Fruit fly (Drosophila melanogaster) whole organism, embryonic: ENCODE results near the gene blanks.
A peak's percentile ranks its signal among the peaks of the same experiment; 100 is the strongest.

Source experiments
- Aef1 ChIP-seq: fragments of 200-800 bp; sonication (Bioruptor generic); IDR thresholded peaks from 3 replicates; pipeline ENCODE4 v1.3.6; 2022; ENCODE audit warnings: missing biosample characterization, missing genetic modification characterization
- Asciz ChIP-seq: fragments of 200-800 bp; sonication (Bioruptor generic); optimal IDR thresholded peaks from 2 replicates; lab custom pipeline; 2017; ENCODE audit warnings: missing biosample characterization, mild to moderate bottlenecking, missing genetic modification characterization, missing genetic modification reagents
- Awh ChIP-seq: fragments of 200-800 bp; sonication (Bioruptor generic); IDR thresholded peaks from 2 replicates; pipeline ENCODE4, ENCODE4 v1.3.6; 2022; ENCODE audit warnings: missing biosample characterization, missing genetic modification characterization
- Bteb2 ChIP-seq: fragments of 200-800 bp; sonication (Bioruptor generic); optimal IDR thresholded peaks from 2 replicates; lab custom pipeline; 2016; ENCODE audit warnings: missing biosample characterization, missing genetic modification characterization
- CG1024 ChIP-seq: fragments of 200-800 bp; sonication (Bioruptor generic); IDR thresholded peaks from 2 replicates; pipeline ENCODE4 v1.3.6; 2022; ENCODE audit warnings: missing biosample characterization, missing genetic modification characterization
- CG10321 ChIP-seq: fragments of 200-800 bp; sonication (Bioruptor generic); IDR thresholded peaks from 2 replicates; pipeline ENCODE4 v1.3.6; 2022; ENCODE audit warnings: missing biosample characterization, missing genetic modification characterization
- CG11504 ChIP-seq: fragments of 200-800 bp; sonication (Bioruptor generic); optimal IDR thresholded peaks from 3 replicates; lab custom pipeline; 2019; ENCODE audit warnings: missing biosample characterization, mild to moderate bottlenecking, missing genetic modification characterization, moderate library complexity
- CG11723 ChIP-seq: fragments of 200-800 bp; sonication (Bioruptor generic); optimal IDR thresholded peaks from 2 replicates; lab custom pipeline; 2017; ENCODE audit warnings: missing biosample characterization, mild to moderate bottlenecking, missing genetic modification characterization
- CG12299 ChIP-seq: fragments of 200-800 bp; sonication (Bioruptor generic); optimal IDR thresholded peaks from 2 replicates; lab custom pipeline; 2018; ENCODE audit warnings: missing biosample characterization, mild to moderate bottlenecking, missing genetic modification characterization
- CG14441 ChIP-seq: fragments of 200-800 bp; sonication (Bioruptor generic); IDR thresholded peaks from 2 replicates; pipeline ENCODE4 v1.3.6; 2022; ENCODE audit warnings: missing biosample characterization, missing genetic modification characterization
- CG14710 ChIP-seq: fragments of 200-800 bp; sonication (Bioruptor generic); optimal IDR thresholded peaks from 3 replicates; lab custom pipeline; 2019; ENCODE audit warnings: missing biosample characterization, mild to moderate bottlenecking, missing genetic modification characterization, moderate library complexity
- CG14965 ChIP-seq: fragments of 200-800 bp; sonication (Bioruptor generic); optimal IDR thresholded peaks from 2 replicates; lab custom pipeline; 2016; ENCODE audit warnings: missing biosample characterization, missing genetic modification characterization, borderline replicate concordance
- CG1603 ChIP-seq: fragments of 200-800 bp; sonication (Bioruptor generic); optimal IDR thresholded peaks from 2 replicates; lab custom pipeline; 2019; ENCODE audit warnings: missing biosample characterization, mild to moderate bottlenecking, missing genetic modification characterization, moderate library complexity
- CG17385 ChIP-seq: fragments of 200-800 bp; sonication (Bioruptor generic); optimal IDR thresholded peaks from 3 replicates; lab custom pipeline; 2018; ENCODE audit warnings: missing biosample characterization, mild to moderate bottlenecking, missing genetic modification characterization
- CG18599 ChIP-seq: fragments of 200-800 bp; sonication (Bioruptor generic); optimal IDR thresholded peaks from 3 replicates; lab custom pipeline; 2017; ENCODE audit warnings: missing biosample characterization, missing genetic modification characterization, mild to moderate bottlenecking, moderate library complexity, missing genetic modification reagents
- CG34376 ChIP-seq: fragments of 200-800 bp; sonication (Bioruptor generic); optimal IDR thresholded peaks from 2 replicates; lab custom pipeline; 2018; ENCODE audit warnings: missing biosample characterization, mild to moderate bottlenecking, missing genetic modification characterization
- CG4282 ChIP-seq: fragments of 200-800 bp; sonication (Bioruptor generic); optimal IDR thresholded peaks from 2 replicates; lab custom pipeline; 2016; ENCODE audit warnings: missing biosample characterization, missing genetic modification characterization
- CG4328 ChIP-seq: fragments of 200-800 bp; sonication (Bioruptor generic); optimal IDR thresholded peaks from 3 replicates; lab custom pipeline; 2017; ENCODE audit warnings: missing biosample characterization, missing genetic modification reagents, missing genetic modification characterization
- CG6654 ChIP-seq: fragments of 200-800 bp; sonication (Bioruptor generic); optimal IDR thresholded peaks from 2 replicates; lab custom pipeline; 2017; ENCODE audit warnings: missing biosample characterization, mild to moderate bottlenecking, missing genetic modification characterization
- CG8359 ChIP-seq: fragments of 200-800 bp; sonication (Bioruptor generic); optimal IDR thresholded peaks from 2 replicates; lab custom pipeline; 2017; ENCODE audit warnings: missing biosample characterization, mild to moderate bottlenecking, missing genetic modification characterization, borderline replicate concordance
- CG8924 ChIP-seq: fragments of 200-800 bp; optimal IDR thresholded peaks from 3 replicates; lab custom pipeline; 2019; ENCODE audit warnings: missing biosample characterization, mild to moderate bottlenecking, missing genetic modification characterization, moderate library complexity
- CG9727 ChIP-seq: fragments of 200-800 bp; sonication (Bioruptor generic); optimal IDR thresholded peaks from 3 replicates; lab custom pipeline; 2017; ENCODE audit warnings: missing biosample characterization, mild to moderate bottlenecking, missing genetic modification characterization
- CTCF ChIP-seq: fragments of 200-800 bp; sonication (Bioruptor generic); optimal IDR thresholded peaks from 2 replicates; lab custom pipeline; 2017; ENCODE audit warnings: missing biosample characterization, mild to moderate bottlenecking, missing genetic modification characterization, moderate library complexity
- Dip3 ChIP-seq: fragments of 200-800 bp; sonication (Bioruptor generic); optimal IDR thresholded peaks from 3 replicates; lab custom pipeline; 2016; ENCODE audit warnings: missing biosample characterization, missing genetic modification characterization
- HLH3B ChIP-seq: fragments of 200-800 bp; sonication (Bioruptor generic); IDR thresholded peaks from 2 replicates; pipeline ENCODE4 v1.3.6; 2022; ENCODE audit warnings: missing biosample characterization, missing genetic modification characterization
- HmgD ChIP-seq: fragments of 200-800 bp; sonication (Bioruptor generic); optimal IDR thresholded peaks from 3 replicates; lab custom pipeline; 2016; ENCODE audit warnings: missing biosample characterization, missing genetic modification characterization
- HmgZ ChIP-seq: fragments of 200-800 bp; sonication (Bioruptor generic); optimal IDR thresholded peaks from 2 replicates; lab custom pipeline; 2018; ENCODE audit warnings: missing biosample characterization, mild to moderate bottlenecking, missing genetic modification characterization
- Nf-YC ChIP-seq: fragments of 200-800 bp; optimal IDR thresholded peaks from 3 replicates; lab custom pipeline; 2019; ENCODE audit warnings: missing biosample characterization, mild to moderate bottlenecking, missing genetic modification characterization, moderate library complexity
- Sry-β ChIP-seq: fragments of 200-800 bp; sonication (Bioruptor generic); optimal IDR thresholded peaks from 2 replicates; lab custom pipeline; 2018; ENCODE audit warnings: missing biosample characterization, mild to moderate bottlenecking, missing genetic modification characterization, moderate library complexity
- Trl ChIP-seq, 3 experiments: fragments of >200 bp in 2 of 3; fragments of 200-800 bp in 1 of 3; sonication (Bioruptor generic) in 1 of 3; optimal IDR thresholded peaks; 2 replicates in 1 of 3; 3 replicates in 2 of 3; lab custom pipeline; 2016 to 2017; ENCODE audit warnings: missing biosample characterization in 1 of 3, missing genetic modification characterization in 1 of 3
- ara ChIP-seq: fragments of 200-800 bp; sonication (Bioruptor generic); IDR thresholded peaks from 2 replicates; pipeline ENCODE4 v1.3.6; 2022; ENCODE audit warnings: missing biosample characterization, missing genetic modification characterization
- ash1 ChIP-seq: fragments of 200-800 bp; sonication (Bioruptor generic); optimal IDR thresholded peaks from 2 replicates; lab custom pipeline; 2018; ENCODE audit warnings: missing biosample characterization, mild to moderate bottlenecking, missing genetic modification characterization
- btn ChIP-seq: fragments of 200-800 bp; sonication (Bioruptor generic); optimal IDR thresholded peaks from 2 replicates; lab custom pipeline; 2016; ENCODE audit warnings: missing biosample characterization, missing genetic modification characterization
- ci ChIP-seq: fragments of 200-800 bp; sonication (Bioruptor generic); IDR thresholded peaks from 3 replicates; pipeline ENCODE4 v1.3.6; 2022; ENCODE audit warnings: missing biosample characterization, missing genetic modification characterization
- corto ChIP-seq: fragments of 200-800 bp; sonication (Bioruptor generic); optimal IDR thresholded peaks from 2 replicates; lab custom pipeline; 2016; ENCODE audit warnings: missing biosample characterization, mild to moderate bottlenecking, missing genetic modification characterization, moderate library complexity
- cwo ChIP-seq: fragments of 200-800 bp; sonication (Bioruptor generic); optimal IDR thresholded peaks from 3 replicates; lab custom pipeline; 2017; ENCODE audit warnings: missing biosample characterization, missing genetic modification characterization, mild to moderate bottlenecking, moderate library complexity, missing genetic modification reagents
- dati ChIP-seq: fragments of 200-800 bp; sonication (Bioruptor generic); IDR thresholded peaks from 2 replicates; pipeline ENCODE4 v1.3.6; 2022; ENCODE audit warnings: missing biosample characterization, missing genetic modification characterization
- dmrt11E ChIP-seq: fragments of 200-800 bp; sonication (Bioruptor generic); optimal IDR thresholded peaks from 3 replicates; lab custom pipeline; 2018; ENCODE audit warnings: missing biosample characterization, mild to moderate bottlenecking, missing genetic modification characterization, moderate library complexity
- dpn ChIP-seq, 2 experiments: fragments of 200-800 bp; sonication (Bioruptor generic); optimal IDR thresholded peaks; 3 replicates each; lab custom pipeline; 2016; ENCODE audit warnings: missing biosample characterization in 2 of 2, missing genetic modification characterization in 2 of 2
- en ChIP-seq: fragments of 200-800 bp; sonication (Bioruptor generic); optimal IDR thresholded peaks from 2 replicates; lab custom pipeline; 2016; ENCODE audit warnings: missing biosample characterization, missing genetic modification characterization
- eyg ChIP-seq: fragments of 200-800 bp; sonication (Bioruptor generic); optimal IDR thresholded peaks from 3 replicates; lab custom pipeline; 2016; ENCODE audit warnings: missing biosample characterization, missing genetic modification characterization
- ken ChIP-seq: fragments of 200-800 bp; sonication (Bioruptor generic); IDR thresholded peaks from 3 replicates; pipeline ENCODE4 v1.3.6; 2022; ENCODE audit warnings: missing biosample characterization, missing genetic modification characterization
- kni ChIP-seq: fragments of 200-800 bp; sonication (Bioruptor generic); optimal IDR thresholded peaks from 3 replicates; lab custom pipeline; 2017; ENCODE audit warnings: mild to moderate bottlenecking, missing biosample characterization, missing genetic modification reagents, missing genetic modification characterization
- lmd ChIP-seq: fragments of 200-800 bp; sonication (Bioruptor generic); IDR thresholded peaks from 2 replicates; pipeline ENCODE4 v1.3.6; 2022; ENCODE audit warnings: missing biosample characterization, missing genetic modification characterization
- psq ChIP-seq: fragments of 200-800 bp; sonication (Bioruptor generic); optimal IDR thresholded peaks from 2 replicates; lab custom pipeline; 2017; ENCODE audit warnings: missing biosample characterization, missing genetic modification characterization
- row ChIP-seq: fragments of 200-800 bp; sonication (Bioruptor generic); IDR thresholded peaks from 3 replicates; pipeline ENCODE4 v1.3.6; 2022; ENCODE audit warnings: missing biosample characterization, missing genetic modification characterization
- schlank ChIP-seq: fragments of 200-800 bp; sonication (Bioruptor generic); optimal IDR thresholded peaks from 2 replicates; lab custom pipeline; 2018; ENCODE audit warnings: missing biosample characterization, mild to moderate bottlenecking, missing genetic modification characterization
- slp2 ChIP-seq: fragments of 200-800 bp; sonication (Bioruptor generic); optimal IDR thresholded peaks from 2 replicates; lab custom pipeline; 2016; ENCODE audit warnings: missing biosample characterization, missing genetic modification characterization
- ttk ChIP-seq: fragments of 200-800 bp; sonication (Bioruptor generic); IDR thresholded peaks from 2 replicates; pipeline ENCODE4 v2.1.2; 2022; ENCODE audit warnings: missing biosample characterization, missing genetic modification characterization
- usp ChIP-seq: fragments of >200 bp; optimal IDR thresholded peaks from 2 replicates; lab custom pipeline; 2017; ENCODE audit warnings: missing biosample characterization, missing genetic modification characterization
- zen2 ChIP-seq: fragments of 200-800 bp; sonication (Bioruptor generic); IDR thresholded peaks from 3 replicates; pipeline ENCODE4 v1.3.6; 2022; ENCODE audit warnings: missing biosample characterization, missing genetic modification characterization; ENCODE audit not compliant: partially characterized antibody

Gene blanks

dm6 chr3L:5511959-5512358 is 13.2 kb upstream of the blanks start (continued):
- TF ChIP-seq HmgD (GFP tag; lab: Kevin White, UChicago) (peak; percentile 75), CG18599 (peak; percentile 94), dmrt11E (tag; lab: Kevin White, UChicago) (peak; percentile 18), CG14441 (GFP tag; lab: Robert Waterston, UW) (peak; percentile 82), Dip3 (GFP tag; lab: Kevin White, UChicago) (peak; percentile 80), Bteb2 (GFP tag; lab: Kevin White, UChicago) (peak; percentile 91), eyg (GFP tag; lab: Kevin White, UChicago) (peak; percentile 92), CG12299 (tag; lab: Kevin White, UChicago) (peak; percentile 82), Awh (GFP tag; lab: Robert Waterston, UW) (peak; percentile 69), usp (GFP tag; lab: Kevin White, UChicago) (no peak), cwo (peak; percentile 56), Trl (optimal IDR thresholded peaks at IDR 0.05; lab: Kevin White, UChicago) (no peak), Trl (GFP tag; optimal IDR thresholded peaks at IDR 0.05; lab: Kevin White, UChicago) (peak; percentile 90), CG9727 (GFP tag; lab: Kevin White, UChicago) (peak; percentile 76), ash1 (GFP tag; lab: Kevin White, UChicago) (peak; percentile 80), psq (GFP tag; lab: Kevin White, UChicago) (peak; percentile 35), HmgZ (tag; lab: Kevin White, UChicago) (peak; percentile 93), btn (GFP tag; lab: Kevin White, UChicago) (peak; percentile 46), row (GFP tag; lab: Robert Waterston, UW) (peak; percentile 65; the same call in 1 of the 3 replicates), dpn (GFP tag; optimal IDR thresholded peaks at IDR 0.05; lab: Kevin White, UChicago) (peak; percentile 65 to 91), CG4328 (GFP tag; lab: Kevin White, UChicago) (peak; percentile 89), CTCF (GFP tag; lab: Kevin White, UChicago) (peak; percentile 87), CG4282 (GFP tag; lab: Kevin White, UChicago) (peak; percentile 73), CG10321 (GFP tag; lab: Robert Waterston, UW) (peak; percentile 58), dati (GFP tag; lab: Robert Waterston, UW) (peak; percentile 54; the same call in 1 of the 2 replicates), Sry-β (GFP tag; lab: Kevin White, UChicago) (peak; percentile 47), CG8359 (GFP tag; lab: Kevin White, UChicago) (peak; percentile 39), kni (GFP tag; lab: Kevin White, UChicago) (no peak), CG1603 (peak; percentile 96), slp2 (GFP tag; lab: Kevin White, UChicago) (peak; percentile 79), schlank (peak; percentile 88), Nf-YC (no peak), zen2 (GFP tag; lab: Robert Waterston, UW) (no peak), CG6654 (peak; percentile 72), CG8924 (tag; lab: Kevin White, UChicago) (no peak), en (GFP tag; lab: Kevin White, UChicago) (peak; percentile 82), ara (peak; percentile 57), HLH3B (peak; percentile 84; the same call in 1 of the 2 replicates), CG17385 (GFP tag; lab: Kevin White, UChicago) (peak; percentile 84), Asciz (peak; percentile 86), Aef1 (GFP tag; lab: Robert Waterston, UW) (peak; percentile 46; the same call in 1 of the 3 replicates), CG1024 (peak; percentile 84), CG14710 (tag; lab: Kevin White, UChicago) (no peak), ci (GFP tag; lab: Robert Waterston, UW) (peak; percentile 99), CG34376 (peak; percentile 94), CG11723 (peak; percentile 85), CG14965 (GFP tag; lab: Kevin White, UChicago) (peak; percentile 67), corto (no peak), lmd (GFP tag; lab: Robert Waterston, UW) (peak; percentile 69; the same call in 1 of the 2 replicates), ken (GFP tag; lab: Robert Waterston, UW) (peak; percentile 83), ttk (GFP tag; lab: Robert Waterston, UW) (peak; percentile 84), CG11504 (tag; lab: Kevin White, UChicago) (peak; percentile 81)
